Worm (Caenorhabditis elegans): ENCODE measurements around the gene nlp-50.

DNA sequence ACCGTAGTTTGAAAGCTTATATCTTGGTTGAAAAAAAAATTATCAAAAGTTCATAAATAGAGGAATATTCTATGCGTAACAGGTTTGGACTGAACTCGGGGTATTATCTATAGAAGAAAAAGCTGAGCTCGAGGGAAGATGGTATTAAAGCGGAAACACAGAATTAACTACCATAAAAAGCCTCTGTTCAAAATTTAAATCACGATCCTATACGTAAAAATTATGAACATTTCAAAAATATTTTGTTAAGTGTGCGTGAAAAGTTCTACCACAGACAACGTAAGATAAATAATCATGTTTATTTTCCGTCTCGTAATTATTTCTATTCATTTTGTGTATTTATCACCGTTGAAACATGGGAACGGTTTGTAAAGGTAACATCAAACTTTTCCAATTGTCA, 18.4 kb upstream of the nlp-50 start, which contains the start of gene F41G3.5:
- TF ChIP-seq T22C8.4 (GFP tag; IDR thresholded peaks at IDR 0.05), result no peak
- no peak for TF ChIP-seq cog-1 (tag; optimal IDR thresholded peaks at IDR 0.05)
- TF ChIP-seq klf-2 (GFP tag; conservative IDR thresholded peaks at IDR 0.05), result no peak
- no peak for TF ChIP-seq ref-1 (GFP tag; conservative IDR thresholded peaks at IDR 0.05)
- TF ChIP-seq ztf-29 (GFP tag; IDR thresholded peaks at IDR 0.05), result no peak
- no peak for TF ChIP-seq tab-1 (GFP tag; IDR thresholded peaks at IDR 0.05)
- no peak for TF ChIP-seq med-1 (GFP tag; optimal IDR thresholded peaks at IDR 0.05; ENCODE audit: insufficient read depth)

All from whole organism, midembryonic.